Fruit fly (Drosophila melanogaster): ENCODE data around the gene CG10182.

CG10182 gene

dm6 chr3R:23637277-23637676, 47.7 kb upstream of the CG10182 start (continued):
- no peak for TF ChIP-seq CG10669 (GFP tag; optimal IDR thresholded peaks at IDR 0.05)
- TF ChIP-seq acj6 (GFP tag; optimal IDR thresholded peaks at IDR 0.05): peak; percentile 6
- no peak for TF ChIP-seq CG1621 (tag; optimal IDR thresholded peaks at IDR 0.05)
- TF ChIP-seq fd59A (GFP tag; optimal IDR thresholded peaks at IDR 0.05): no peak
- TF ChIP-seq vri (GFP tag; optimal IDR thresholded peaks at IDR 0.05): no peak
- peak; percentile 21 for TF ChIP-seq Lpt (GFP tag; optimal IDR thresholded peaks at IDR 0.05)
- no peak for TF ChIP-seq CG9139 (GFP tag; optimal IDR thresholded peaks at IDR 0.05)
- TF ChIP-seq net (GFP tag; optimal IDR thresholded peaks at IDR 0.05): no peak
- no peak for TF ChIP-seq CG10631 (GFP tag; optimal IDR thresholded peaks at IDR 0.05)
- TF ChIP-seq CG6792 (GFP tag; optimal IDR thresholded peaks at IDR 0.05): no peak
- peak; percentile 7 for TF ChIP-seq achi (GFP tag; optimal IDR thresholded peaks at IDR 0.05)
- TF ChIP-seq Blimp-1 (GFP tag; optimal IDR thresholded peaks at IDR 0.05): no peak
- TF ChIP-seq CG8319 (GFP tag; optimal IDR thresholded peaks at IDR 0.05): no peak
- TF ChIP-seq Hr39 (GFP tag; optimal IDR thresholded peaks at IDR 0.05): no peak
- TF ChIP-seq esn (GFP tag; optimal IDR thresholded peaks at IDR 0.05): no peak
- TF ChIP-seq CG11294 (GFP tag; IDR thresholded peaks at IDR 0.05): no peak
- TF ChIP-seq CG32006 (GFP tag; optimal IDR thresholded peaks at IDR 0.05): peak; percentile 63

DNA sequence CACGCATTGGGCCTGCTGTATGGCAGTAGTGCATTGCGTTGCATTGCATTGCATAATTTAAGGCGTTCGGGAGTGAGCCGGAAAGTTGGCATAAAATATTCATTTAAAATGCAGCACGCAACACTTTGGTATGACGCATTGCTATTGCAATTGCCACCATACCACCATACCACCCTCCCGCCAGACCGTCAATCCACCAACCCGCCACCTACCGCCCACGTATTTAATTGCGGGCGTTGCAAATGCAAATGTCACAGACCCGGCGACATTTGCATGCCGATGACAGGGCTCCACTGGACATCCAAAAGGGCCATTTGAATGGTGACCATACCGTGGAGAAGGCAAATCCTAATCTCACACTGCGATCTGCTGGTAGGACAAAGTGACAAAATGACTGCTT, 45.2 kb upstream of the CG10182 start:
- TF ChIP-seq cyc (GFP tag; optimal IDR thresholded peaks at IDR 0.05) (no peak), fkh (GFP tag; optimal IDR thresholded peaks at IDR 0.05) (no peak), esn (GFP tag; optimal IDR thresholded peaks at IDR 0.05) (no peak), CG3032 (tag; optimal IDR thresholded peaks at IDR 0.05) (no peak), CG15336 (GFP tag; IDR thresholded peaks at IDR 0.05) (no peak), acj6 (GFP tag; optimal IDR thresholded peaks at IDR 0.05) (no peak), CG9139 (GFP tag; optimal IDR thresholded peaks at IDR 0.05) (no peak), CG6808 (GFP tag; optimal IDR thresholded peaks at IDR 0.05) (no peak), CG11762 (GFP tag; optimal IDR thresholded peaks at IDR 0.05; ENCODE audit: insufficient read depth) (no peak), CG6276 (GFP tag; optimal IDR thresholded peaks at IDR 0.05) (no peak), Hr38 (GFP tag; optimal IDR thresholded peaks at IDR 0.05) (no peak), fd59A (GFP tag; optimal IDR thresholded peaks at IDR 0.05) (no peak), CG7368 (GFP tag; optimal IDR thresholded peaks at IDR 0.05) (no peak), CG8119 (GFP tag; IDR thresholded peaks at IDR 0.05) (no peak), Gug (GFP tag; IDR thresholded peaks at IDR 0.05) (no peak), CG1621 (tag; optimal IDR thresholded peaks at IDR 0.05) (no peak), CG6163 (GFP tag; IDR thresholded peaks at IDR 0.05) (no peak), lz (GFP tag; optimal IDR thresholded peaks at IDR 0.05) (no peak)

DNA sequence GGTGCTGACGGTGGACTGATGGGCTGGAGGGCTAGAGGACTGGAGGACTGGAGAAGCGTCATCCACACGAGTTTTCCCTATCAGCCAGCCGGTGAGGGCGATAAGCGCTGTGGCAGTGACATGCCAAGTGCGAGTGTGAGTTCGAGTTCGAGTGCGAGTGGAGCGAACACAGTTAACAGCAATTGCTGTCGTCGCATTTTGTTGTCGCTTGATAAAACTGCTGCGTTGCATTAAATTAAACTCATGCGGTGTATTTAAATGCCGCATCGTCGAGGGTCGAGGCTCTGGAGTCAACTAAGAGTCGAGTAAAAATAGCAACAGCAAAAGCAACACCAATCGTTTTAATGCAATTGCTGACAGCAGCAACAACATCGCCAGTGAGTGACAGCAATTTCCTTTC, 40.0 kb upstream of the CG10182 start:
- TF ChIP-seq svp (GFP tag): peak; percentile 85
- TF ChIP-seq cyc (GFP tag; optimal IDR thresholded peaks at IDR 0.05): no peak
- peak; percentile 35 for TF ChIP-seq vri (GFP tag; optimal IDR thresholded peaks at IDR 0.05)
- peak; percentile 6 for TF ChIP-seq dsx (GFP tag; optimal IDR thresholded peaks at IDR 0.05; ENCODE audit: poor library complexity, severe bottlenecking)
- TF ChIP-seq Eip78C (GFP tag): peak; percentile 45
- no peak for TF ChIP-seq Ets96B (tag; optimal IDR thresholded peaks at IDR 0.05)

dm6 chr3R:23627140-23627539, 37.5 kb upstream of the CG10182 start:
- TF ChIP-seq svp (GFP tag) (peak; percentile 56), dsx (GFP tag; optimal IDR thresholded peaks at IDR 0.05; ENCODE audit: poor library complexity, severe bottlenecking) (no peak), topi (GFP tag; optimal IDR thresholded peaks at IDR 0.05) (no peak)

DNA sequence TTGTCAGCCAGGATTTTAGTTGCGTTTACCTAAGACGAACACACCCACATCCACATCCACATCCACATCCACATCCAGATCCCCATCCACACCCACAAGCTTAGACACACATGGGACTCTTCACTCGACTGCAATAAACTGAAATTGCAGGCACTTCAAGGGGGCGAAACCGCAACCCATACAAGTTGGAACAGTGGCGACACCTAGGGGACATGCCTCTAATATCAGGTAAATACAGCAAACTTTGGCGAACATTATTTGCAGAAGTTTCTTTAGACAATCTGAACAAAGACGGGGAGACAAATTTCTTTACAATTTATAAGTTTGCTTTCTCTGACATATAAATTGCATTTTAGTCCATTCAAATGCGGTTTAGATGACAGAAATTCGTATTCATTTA, 33.3 kb upstream of the CG10182 start:
- TF ChIP-seq CG6854 (GFP tag; optimal IDR thresholded peaks at IDR 0.05) (no peak), Hr39 (GFP tag; optimal IDR thresholded peaks at IDR 0.05) (no peak), dac (GFP tag; optimal IDR thresholded peaks at IDR 0.05) (no peak), eg (GFP tag; IDR thresholded peaks at IDR 0.05) (no peak), svp (GFP tag) (no peak), CG10631 (GFP tag; optimal IDR thresholded peaks at IDR 0.05) (no peak), spab (GFP tag; optimal IDR thresholded peaks at IDR 0.05) (no peak), Gug (GFP tag; IDR thresholded peaks at IDR 0.05) (no peak), net (GFP tag; optimal IDR thresholded peaks at IDR 0.05) (no peak), Met (GFP tag; optimal IDR thresholded peaks at IDR 0.05) (no peak), cyc (GFP tag; optimal IDR thresholded peaks at IDR 0.05) (no peak), achi (GFP tag; optimal IDR thresholded peaks at IDR 0.05) (no peak)

Data from whole organism, prepupa.